Worm (Caenorhabditis elegans) whole organism, young adult: ENCODE measurements around the gene C31H2.4.

ENCODE experiments used
- F10E7.11 ChIP-seq: sonication (generic microtip); optimal IDR thresholded peaks from 2 replicates; lab custom pipeline; 2017; ENCODE audit warnings: mild to moderate bottlenecking, missing genetic modification characterization, moderate library complexity, missing compliant biosample characterization
- F52B5.7 ChIP-seq: sonication (generic microtip); optimal IDR thresholded peaks from 2 replicates; lab custom pipeline; 2016; ENCODE audit warnings: mild to moderate bottlenecking, missing genetic modification characterization, missing compliant biosample characterization
- F55B11.4 ChIP-seq: sonication (generic microtip); optimal IDR thresholded peaks from 2 replicates; lab custom pipeline; 2016; ENCODE audit warnings: missing compliant biosample characterization, missing genetic modification characterization, borderline replicate concordance; ENCODE audit not compliant: insufficient read depth
- K11D2.4 ChIP-seq: fragments of 200-800 bp; sonication (Bioruptor generic); IDR thresholded peaks from 2 replicates; pipeline ENCODE4 v1.3.6; 2022; ENCODE audit warnings: missing genetic modification reagents, missing genetic modification characterization, missing compliant biosample characterization
- T07F8.4 ChIP-seq: sonication (generic microtip); optimal IDR thresholded peaks from 2 replicates; lab custom pipeline; 2016; ENCODE audit warnings: mild to moderate bottlenecking, missing genetic modification characterization, moderate library complexity, missing compliant biosample characterization
- Y53F4B.3 ChIP-seq: fragments of 200-800 bp; sonication (Bioruptor generic); IDR thresholded peaks from 2 replicates; pipeline ENCODE4 v1.3.6; 2022; ENCODE audit warnings: missing genetic modification reagents, missing genetic modification characterization, missing compliant biosample characterization
- Y56A3A.18 ChIP-seq: fragments of 200-800 bp; sonication (Bioruptor generic); IDR thresholded peaks from 2 replicates; pipeline ENCODE4 v1.3.6; 2022; ENCODE audit warnings: missing genetic modification reagents, missing genetic modification characterization, missing compliant biosample characterization
- ama-1 ChIP-seq, 3 experiments: fragments of 150-350 bp in 1 of 3; sonication (generic microtip) in 2 of 3; optimal IDR thresholded peaks; 2 replicates each; lab custom pipeline; 2014 to 2018; ENCODE audit warnings: missing biosample characterization in 2 of 3, missing genetic modification characterization in 2 of 3, missing genetic modification reagents in 2 of 3
- aptf-3 ChIP-seq: fragments of 200-800 bp; sonication (Bioruptor generic); IDR thresholded peaks from 2 replicates; pipeline ENCODE4 v1.3.6; 2022; ENCODE audit warnings: missing genetic modification characterization, missing compliant biosample characterization
- athp-1 ChIP-seq: sonication (generic microtip); optimal IDR thresholded peaks from 2 replicates; lab custom pipeline; 2017; ENCODE audit warnings: mild to moderate bottlenecking, missing genetic modification characterization, missing compliant biosample characterization
- attf-5 ChIP-seq: fragments of 200-800 bp; sonication (Bioruptor generic); optimal IDR thresholded peaks from 2 replicates; lab custom pipeline; 2018; ENCODE audit warnings: mild to moderate bottlenecking, missing genetic modification characterization, missing compliant biosample characterization
- bed-2 ChIP-seq: fragments of 200-800 bp; sonication (Bioruptor generic); IDR thresholded peaks from 2 replicates; pipeline ENCODE4 v1.3.6; 2022; ENCODE audit warnings: missing genetic modification reagents, missing genetic modification characterization, missing compliant biosample characterization
- cebp-1 ChIP-seq, 2 experiments: fragments of 200-800 bp in 1 of 2; sonication (Bioruptor generic) in 1 of 2; sonication (generic microtip) in 1 of 2; IDR thresholded peaks in 1 of 2; optimal IDR thresholded peaks in 1 of 2; 2 replicates each; pipeline versions ENCODE4 v1.3.6 to Lab custom; 2017 to 2022; ENCODE audit warnings: missing compliant biosample characterization in 2 of 2, missing genetic modification characterization in 2 of 2, mild to moderate bottlenecking in 1 of 2, missing genetic modification reagents in 1 of 2, moderate library complexity in 1 of 2
- ceh-100 ChIP-seq: fragments of 200-800 bp; sonication (Bioruptor generic); IDR thresholded peaks from 2 replicates; pipeline ENCODE4 v1.3.6; 2022; ENCODE audit warnings: missing genetic modification reagents, missing genetic modification characterization, missing compliant biosample characterization
- ceh-58 ChIP-seq: fragments of 200-800 bp; sonication (Bioruptor generic); IDR thresholded peaks from 2 replicates; pipeline ENCODE4 v1.3.6; 2022; ENCODE audit warnings: missing genetic modification characterization, missing compliant biosample characterization
- dox-1 ChIP-seq: fragments of 200-800 bp; sonication (Bioruptor generic); IDR thresholded peaks from 2 replicates; pipeline ENCODE4 v1.3.6; 2022; ENCODE audit warnings: missing genetic modification reagents, missing genetic modification characterization, missing compliant biosample characterization
- efl-1 ChIP-seq: fragments of 150-350 bp; optimal IDR thresholded peaks from 2 replicates; lab custom pipeline; 2014; ENCODE audit warnings: missing biosample characterization, missing genetic modification reagents, missing genetic modification characterization
- ets-4 ChIP-seq: fragments of 200-800 bp; sonication (Bioruptor generic); optimal IDR thresholded peaks from 2 replicates; lab custom pipeline; 2018; ENCODE audit warnings: mild to moderate bottlenecking, missing genetic modification characterization, missing compliant biosample characterization
- gei-17 ChIP-seq: fragments of 200-800 bp; sonication (Bioruptor generic); optimal IDR thresholded peaks from 2 replicates; lab custom pipeline; 2018; ENCODE audit warnings: mild to moderate bottlenecking, missing genetic modification characterization, missing compliant biosample characterization
- hlh-26 ChIP-seq: fragments of 200-800 bp; sonication (Bioruptor generic); conservative IDR thresholded peaks from 2 replicates; pipeline ENCODE4 v1.3.6; 2022; ENCODE audit warnings: missing genetic modification reagents, missing genetic modification characterization, missing compliant biosample characterization
- hmg-1.2 ChIP-seq: fragments of 200-800 bp; sonication (Bioruptor generic); IDR thresholded peaks from 2 replicates; pipeline ENCODE4 v1.3.6; 2022; ENCODE audit warnings: missing genetic modification reagents, missing genetic modification characterization, missing compliant biosample characterization
- lin-40 ChIP-seq: sonication (generic microtip); optimal IDR thresholded peaks from 2 replicates; lab custom pipeline; 2016; ENCODE audit warnings: missing genetic modification characterization, mild to moderate bottlenecking, missing compliant biosample characterization, missing genotype, missing genetic modification reagents
- lsy-27 ChIP-seq: sonication (generic microtip); optimal IDR thresholded peaks from 2 replicates; lab custom pipeline; 2017; ENCODE audit warnings: missing genetic modification characterization, mild to moderate bottlenecking, missing compliant biosample characterization, antibody characterized with exemption, missing genotype, borderline replicate concordance; ENCODE audit not compliant: insufficient read depth
- mcd-1 ChIP-seq: fragments of 200-800 bp; sonication (Bioruptor generic); IDR thresholded peaks from 2 replicates; pipeline ENCODE4 v1.3.6; 2022; ENCODE audit warnings: missing genetic modification reagents, missing genetic modification characterization, missing compliant biosample characterization
- nhr-120 ChIP-seq: fragments of 200-800 bp; sonication (Bioruptor generic); IDR thresholded peaks from 2 replicates; pipeline ENCODE4 v1.3.6; 2022; ENCODE audit warnings: missing genetic modification characterization, missing compliant biosample characterization
- nhr-80 ChIP-seq: sonication (generic microtip); optimal IDR thresholded peaks from 2 replicates; lab custom pipeline; 2016; ENCODE audit warnings: missing genetic modification characterization, missing compliant biosample characterization
- snpc-1.3 ChIP-seq: sonication (generic microtip); optimal IDR thresholded peaks from 2 replicates; lab custom pipeline; 2017; ENCODE audit warnings: missing genetic modification characterization, mild to moderate bottlenecking, missing compliant biosample characterization, antibody characterized with exemption, moderate library complexity, missing genotype, missing genetic modification reagents; ENCODE audit not compliant: insufficient read depth
- tbp1 ChIP-seq: fragments of 200-800 bp; sonication (Bioruptor generic); optimal IDR thresholded peaks from 2 replicates; lab custom pipeline; 2018; ENCODE audit warnings: mild to moderate bottlenecking, missing genetic modification characterization, missing compliant biosample characterization
- unc-130 ChIP-seq: sonication (generic microtip); optimal IDR thresholded peaks from 2 replicates; lab custom pipeline; 2016; ENCODE audit warnings: missing genetic modification reagents, missing genetic modification characterization, missing compliant biosample characterization
- unc-62 ChIP-seq: fragments of 150-350 bp; optimal IDR thresholded peaks from 2 replicates; lab custom pipeline; 2014; ENCODE audit warnings: missing biosample characterization, missing genetic modification reagents, missing genetic modification characterization
- ztf-26 ChIP-seq: sonication (generic microtip); optimal IDR thresholded peaks from 2 replicates; lab custom pipeline; 2017; ENCODE audit warnings: missing genetic modification characterization, missing compliant biosample characterization
- ztf-28 ChIP-seq: fragments of 200-800 bp; sonication (Bioruptor generic); IDR thresholded peaks from 2 replicates; pipeline ENCODE4 v1.3.6; 2022; ENCODE audit warnings: missing genetic modification reagents, missing genetic modification characterization, missing compliant biosample characterization
- ztf-6 ChIP-seq: fragments of 200-800 bp; sonication (Bioruptor generic); IDR thresholded peaks from 2 replicates; pipeline ENCODE4 v1.3.6; 2022; ENCODE audit warnings: missing genetic modification reagents, missing genetic modification characterization, missing compliant biosample characterization

The C31H2.4 gene

DNA sequence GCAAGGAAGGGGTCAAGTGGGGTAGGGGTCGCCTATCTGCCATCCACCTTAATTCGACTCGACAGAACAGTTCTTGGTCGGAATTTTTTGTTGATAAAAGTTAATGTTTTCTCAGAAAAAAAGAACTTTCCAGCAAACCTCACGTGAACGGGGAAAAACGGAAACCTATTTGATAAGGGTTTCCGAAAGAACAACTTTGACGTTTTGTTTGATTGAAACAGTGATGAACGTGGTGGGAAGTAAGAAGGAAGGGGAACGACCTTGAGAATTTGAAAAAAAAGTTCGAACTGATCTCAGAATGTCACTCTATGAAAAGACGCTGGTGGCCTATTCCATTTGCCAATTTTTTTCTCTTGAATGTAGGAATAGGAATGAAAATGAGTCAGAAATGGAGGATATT is 37.1 kb downstream of the C31H2.4 start:
- no peak for TF ChIP-seq unc-130 (GFP tag; lab: Kevin White, UChicago)
- TF ChIP-seq F55B11.4 (tag; lab: Kevin White, UChicago): no peak
- TF ChIP-seq ztf-6: no peak
- TF ChIP-seq K11D2.4: no peak
- no peak for TF ChIP-seq Y53F4B.3
- no peak for TF ChIP-seq F10E7.11 (tag; lab: Kevin White, UChicago)
- TF ChIP-seq efl-1: no peak
- TF ChIP-seq gei-17 (GFP tag; lab: Kevin White, UChicago): no peak
- no peak for TF ChIP-seq T07F8.4
- no peak for TF ChIP-seq athp-1 (tag; lab: Kevin White, UChicago)
- TF ChIP-seq bed-2 (GFP tag; lab: Robert Waterston, UW): no peak
- no peak for TF ChIP-seq snpc-1.3 (tag; lab: Kevin White, UChicago)
- TF ChIP-seq Y56A3A.18 (GFP tag; lab: Robert Waterston, UW): no peak
- TF ChIP-seq ztf-28 (GFP tag; lab: Robert Waterston, UW): no peak
- no peak for TF ChIP-seq aptf-3 (GFP tag; lab: Robert Waterston, UW)
- TF ChIP-seq ama-1 (optimal IDR thresholded peaks at IDR 0.05; lab: Kevin White, UChicago): no peak
- TF ChIP-seq ama-1 (GFP tag; optimal IDR thresholded peaks at IDR 0.05; lab: Kevin White, UChicago): no peak
- TF ChIP-seq ceh-58: no peak
- peak; percentile 29; the same call in 1 of the 2 replicates for TF ChIP-seq dox-1
- TF ChIP-seq ceh-100 (GFP tag; lab: Robert Waterston, UW): no peak
- TF ChIP-seq attf-5 (GFP tag; lab: Kevin White, UChicago): no peak
- TF ChIP-seq lin-40: peak; percentile 43
- peak; percentile 83 for TF ChIP-seq nhr-80 (tag; lab: Kevin White, UChicago)
- TF ChIP-seq tbp1 (GFP tag; lab: Kevin White, UChicago): peak; percentile 17
- no peak for TF ChIP-seq F52B5.7
- peak; percentile 52 for TF ChIP-seq ztf-26
- TF ChIP-seq lsy-27 (tag; lab: Kevin White, UChicago): no peak
- no peak for TF ChIP-seq nhr-120 (GFP tag; lab: Robert Waterston, UW)
- no peak for TF ChIP-seq hlh-26

DNA sequence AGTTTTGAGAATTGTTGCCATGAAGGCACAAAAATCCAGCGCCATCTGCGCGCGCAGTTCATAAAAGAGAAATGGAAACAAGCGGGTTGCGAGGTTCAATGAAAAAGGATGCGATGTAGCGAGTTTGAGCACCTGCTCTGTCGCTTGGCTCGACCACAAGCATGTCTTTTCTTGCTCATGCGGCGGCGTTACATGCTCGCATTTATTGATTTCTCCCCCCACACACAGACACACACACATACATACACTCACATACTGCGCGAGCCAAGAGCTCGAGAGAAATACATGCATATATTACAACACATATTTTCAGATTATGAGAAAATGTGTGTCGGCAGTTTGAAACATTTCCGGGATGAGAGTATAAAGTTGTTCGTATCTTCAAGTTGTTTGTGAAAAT is 37.7 kb downstream of the C31H2.4 start:
- TF ChIP-seq cebp-1 (GFP tag; IDR thresholded peaks at IDR 0.05; lab: Robert Waterston, UW) (no peak), cebp-1 (tag; optimal IDR thresholded peaks at IDR 0.05; lab: Kevin White, UChicago) (peak; percentile 6), hmg-1.2 (GFP tag; lab: Robert Waterston, UW) (0 out of 2 replicates have a peak, but pooled peaks have one; percentile 3), mcd-1 (GFP tag; lab: Robert Waterston, UW) (no peak)
- TF ChIP-seq, all 124 proteins: peak for 2

DNA sequence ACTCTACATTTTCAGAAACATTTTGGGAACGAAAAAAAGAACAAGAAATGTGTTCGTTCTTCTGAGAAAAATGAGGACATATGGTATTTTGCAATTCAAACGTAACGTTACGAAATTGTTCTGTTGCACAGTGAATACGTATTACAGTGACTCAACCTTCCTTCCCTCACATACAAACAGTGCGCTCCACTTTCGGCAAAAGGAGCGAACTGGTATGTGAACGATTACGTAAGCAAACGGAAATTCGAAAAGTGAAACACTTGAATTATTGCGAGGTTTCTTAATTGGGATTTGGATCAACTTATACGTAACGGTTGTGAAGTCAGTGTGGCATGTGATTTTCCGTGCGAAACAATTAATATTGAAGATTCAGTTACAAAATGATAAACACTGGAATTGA is 38.7 kb downstream of the C31H2.4 start:
- TF ChIP-seq unc-62 (GFP tag; lab: Kevin White, UChicago) (no peak), cebp-1 (GFP tag; IDR thresholded peaks at IDR 0.05; lab: Robert Waterston, UW) (no peak), cebp-1 (tag; optimal IDR thresholded peaks at IDR 0.05; lab: Kevin White, UChicago) (peak; percentile 52)

DNA sequence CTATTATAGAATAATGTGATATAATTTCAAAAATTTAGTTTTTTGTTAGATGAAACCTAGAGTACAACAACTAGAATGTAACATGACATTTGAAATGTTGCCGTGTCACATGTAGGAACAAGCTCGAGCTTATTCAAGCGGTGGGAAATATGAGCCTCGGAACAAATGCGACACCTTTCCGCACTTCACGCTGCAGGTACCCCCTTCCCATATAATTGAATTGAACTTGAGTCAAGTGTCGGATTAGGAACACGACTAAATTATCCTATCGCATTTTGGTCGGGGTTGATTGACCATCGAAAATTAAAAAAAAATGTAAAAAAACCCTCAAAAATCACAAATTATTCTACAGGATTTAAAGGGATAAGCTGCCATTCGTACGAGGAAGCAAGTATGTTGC is 39.3 kb downstream of the C31H2.4 start:
- TF ChIP-seq ets-4 (no peak), ama-1 (optimal IDR thresholded peaks at IDR 0.05; lab: Kevin White, UChicago) (peak; percentile 33), ama-1 (GFP tag; optimal IDR thresholded peaks at IDR 0.05; lab: Kevin White, UChicago) (no peak)
